Worm (Caenorhabditis elegans): ENCODE measurements around the gene T10D4.7.

Gene T10D4.7

DNA sequence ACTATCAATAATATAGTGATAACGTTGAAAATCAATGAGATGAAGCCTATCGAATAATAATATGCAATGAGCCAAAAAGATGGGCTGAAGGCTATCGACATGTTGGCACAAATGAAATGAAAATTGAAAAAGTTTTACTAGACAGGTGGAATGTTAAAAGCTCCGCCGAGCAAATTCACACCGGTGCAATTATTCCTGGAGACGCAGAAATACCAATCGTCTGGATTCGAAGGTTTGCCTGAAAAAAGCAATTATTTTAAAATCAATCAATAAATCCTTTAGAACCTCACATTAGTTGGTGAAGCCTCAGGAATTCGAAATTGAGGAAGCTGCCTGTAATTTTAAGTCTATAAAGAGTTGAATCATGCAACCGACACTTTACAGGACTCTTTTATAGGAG, 36.8 kb downstream of the T10D4.7 start, which contains the start of gene sri-32:
Gene sri-32, minus strand, starts transcription at position 101 of the 400 bp plus-strand sequence.
- TF ChIP-seq blmp-1 (tag; optimal IDR thresholded peaks at IDR 0.05) (no peak), mep-1 (tag; optimal IDR thresholded peaks at IDR 0.05) (no peak), bed-3 (GFP tag; optimal IDR thresholded peaks at IDR 0.05) (no peak), unc-62 (GFP tag; optimal IDR thresholded peaks at IDR 0.05) (no peak), hlh-1 (tag; optimal IDR thresholded peaks at IDR 0.05) (no peak)

ce11 chrII:3156749-3157148, 39.2 kb downstream of the T10D4.7 start, which contains the start of gene sri-33:
TSS of gene sri-33 (minus strand) at chrII:3156849.
- TF ChIP-seq ztf-11 (tag; optimal IDR thresholded peaks at IDR 0.05), result no peak
- no peak for TF ChIP-seq unc-39 (tag; optimal IDR thresholded peaks at IDR 0.05)
- no peak for TF ChIP-seq mab-5 (tag; optimal IDR thresholded peaks at IDR 0.05)
- TF ChIP-seq mls-2 (tag; optimal IDR thresholded peaks at IDR 0.05), result no peak
- TF ChIP-seq tbx-8 (GFP tag; optimal IDR thresholded peaks at IDR 0.05), result no peak
- TF ChIP-seq hlh-1 (tag; optimal IDR thresholded peaks at IDR 0.05), result no peak
- no peak for TF ChIP-seq cnd-1 (tag; optimal IDR thresholded peaks at IDR 0.05)
- no peak for TF ChIP-seq nhr-237 (tag; optimal IDR thresholded peaks at IDR 0.05)
- no peak for TF ChIP-seq ceh-43 (GFP tag; optimal IDR thresholded peaks at IDR 0.05)
- no peak for TF ChIP-seq ham-2 (GFP tag; optimal IDR thresholded peaks at IDR 0.05)
- TF ChIP-seq lsy-2 (tag; optimal IDR thresholded peaks at IDR 0.05), result no peak
- no peak for TF ChIP-seq bed-3 (GFP tag; optimal IDR thresholded peaks at IDR 0.05)
- no peak for TF ChIP-seq unc-120 (tag; optimal IDR thresholded peaks at IDR 0.05; ENCODE audit: poor library complexity, severe bottlenecking)
- no peak for TF ChIP-seq elt-3 (tag; optimal IDR thresholded peaks at IDR 0.05)
- TF ChIP-seq lin-13 (tag; optimal IDR thresholded peaks at IDR 0.05), result no peak

ce11 chrII:3158985-3159384, 41.4 kb downstream of the T10D4.7 start, which contains the start of gene sri-34:
TSS of gene sri-34 (minus strand) at chrII:3159085.
- TF ChIP-seq nhr-2 (tag; optimal IDR thresholded peaks at IDR 0.05) (no peak), nhr-237 (tag; optimal IDR thresholded peaks at IDR 0.05) (no peak), ceh-39 (tag; optimal IDR thresholded peaks at IDR 0.05) (no peak), flh-1 (GFP tag; optimal IDR thresholded peaks at IDR 0.05) (no peak), sptf-1 (tag; optimal IDR thresholded peaks at IDR 0.05) (no peak), pha-4 (tag; optimal IDR thresholded peaks at IDR 0.05) (no peak), nhr-28 (tag; optimal IDR thresholded peaks at IDR 0.05) (no peak), elt-1 (tag; optimal IDR thresholded peaks at IDR 0.05; ENCODE audit: borderline replicate concordance, insufficient read depth) (no peak), tbx-8 (GFP tag; optimal IDR thresholded peaks at IDR 0.05) (no peak), ceh-43 (GFP tag; optimal IDR thresholded peaks at IDR 0.05) (no peak), mep-1 (tag; optimal IDR thresholded peaks at IDR 0.05) (no peak), cnd-1 (tag; optimal IDR thresholded peaks at IDR 0.05) (no peak), snpc-4 (tag; optimal IDR thresholded peaks at IDR 0.05) (no peak), lin-32 (GFP tag; optimal IDR thresholded peaks at IDR 0.05) (no peak), sem-2 (GFP tag; optimal IDR thresholded peaks at IDR 0.05) (no peak), unc-62 (GFP tag; optimal IDR thresholded peaks at IDR 0.05) (no peak), ces-1 (GFP tag; optimal IDR thresholded peaks at IDR 0.05) (no peak)

Data from whole organism, mixed stage, embryonic.